Fruit fly (Drosophila melanogaster) whole organism, embryonic: ENCODE data around the gene Txl.

Source experiments
- Bteb2 ChIP-seq: fragments of 200-800 bp; sonication (Bioruptor generic); optimal IDR thresholded peaks from 2 replicates; lab custom pipeline; 2016; ENCODE audit warnings: missing biosample characterization, missing genetic modification characterization
- CG10321 ChIP-seq: fragments of 200-800 bp; sonication (Bioruptor generic); IDR thresholded peaks from 2 replicates; pipeline ENCODE4 v1.3.6; 2022; ENCODE audit warnings: missing biosample characterization, missing genetic modification characterization
- CG11247 ChIP-seq: fragments of 200-800 bp; sonication (Bioruptor generic); IDR thresholded peaks from 2 replicates; pipeline ENCODE4 v1.3.6; 2022; ENCODE audit warnings: missing biosample characterization, missing genetic modification characterization
- CG12071 ChIP-seq: fragments of 200-800 bp; sonication (Bioruptor generic); optimal IDR thresholded peaks from 3 replicates; lab custom pipeline; 2018; ENCODE audit warnings: missing biosample characterization, mild to moderate bottlenecking, missing genetic modification characterization
- CG12219 ChIP-seq: fragments of 200-800 bp; sonication (Bioruptor generic); optimal IDR thresholded peaks from 3 replicates; lab custom pipeline; 2018; ENCODE audit warnings: missing biosample characterization, mild to moderate bottlenecking, missing genetic modification characterization
- CG12744 ChIP-seq: fragments of 200-800 bp; sonication (Bioruptor generic); optimal IDR thresholded peaks from 2 replicates; lab custom pipeline; 2016; ENCODE audit warnings: missing biosample characterization, missing genetic modification characterization
- CG13123 ChIP-seq: fragments of 200-800 bp; sonication (Bioruptor generic); optimal IDR thresholded peaks from 2 replicates; lab custom pipeline; 2016; ENCODE audit warnings: missing biosample characterization, missing genetic modification characterization
- CG13424 ChIP-seq: fragments of 200-800 bp; sonication (Bioruptor generic); optimal IDR thresholded peaks from 2 replicates; lab custom pipeline; 2019; ENCODE audit warnings: missing biosample characterization, mild to moderate bottlenecking, missing genetic modification characterization, moderate library complexity
- CG13894 ChIP-seq: fragments of 200-800 bp; sonication (Bioruptor generic); optimal IDR thresholded peaks from 3 replicates; lab custom pipeline; 2018; ENCODE audit warnings: missing biosample characterization, mild to moderate bottlenecking, missing genetic modification characterization, moderate library complexity
- CG14965 ChIP-seq: fragments of 200-800 bp; sonication (Bioruptor generic); optimal IDR thresholded peaks from 2 replicates; lab custom pipeline; 2016; ENCODE audit warnings: missing biosample characterization, missing genetic modification characterization, borderline replicate concordance
- CG1529 ChIP-seq: fragments of 200-800 bp; sonication (Bioruptor generic); optimal IDR thresholded peaks from 3 replicates; lab custom pipeline; 2018; ENCODE audit warnings: missing biosample characterization, missing genetic modification characterization
- CG17359 ChIP-seq: fragments of 200-800 bp; sonication (Bioruptor generic); optimal IDR thresholded peaks from 3 replicates; lab custom pipeline; 2018; ENCODE audit warnings: missing biosample characterization, mild to moderate bottlenecking, missing genetic modification characterization, moderate library complexity
- CG17802 ChIP-seq: fragments of 200-800 bp; sonication (Bioruptor generic); optimal IDR thresholded peaks from 2 replicates; lab custom pipeline; 2018; ENCODE audit warnings: missing biosample characterization, mild to moderate bottlenecking, missing genetic modification characterization, moderate library complexity
- CG17912 ChIP-seq: fragments of 200-800 bp; sonication (Bioruptor generic); optimal IDR thresholded peaks from 2 replicates; lab custom pipeline; 2018; ENCODE audit warnings: missing biosample characterization, mild to moderate bottlenecking, missing genetic modification characterization
- CG18262 ChIP-seq: fragments of 200-800 bp; optimal IDR thresholded peaks from 3 replicates; lab custom pipeline; 2019; ENCODE audit warnings: missing biosample characterization, mild to moderate bottlenecking, missing genetic modification characterization, moderate library complexity
- CG18764 ChIP-seq: fragments of 200-800 bp; sonication (Bioruptor generic); optimal IDR thresholded peaks from 3 replicates; lab custom pipeline; 2016; ENCODE audit warnings: missing biosample characterization, missing genetic modification characterization
- CG30020 ChIP-seq: fragments of 200-800 bp; optimal IDR thresholded peaks from 2 replicates; lab custom pipeline; 2019; ENCODE audit warnings: missing biosample characterization, mild to moderate bottlenecking, missing genetic modification characterization, moderate library complexity
- CG31388 ChIP-seq: fragments of 200-800 bp; sonication (Bioruptor generic); optimal IDR thresholded peaks from 2 replicates; lab custom pipeline; 2016; ENCODE audit warnings: missing biosample characterization, missing genetic modification characterization
- CG34224 ChIP-seq: fragments of 200-800 bp; sonication (Bioruptor generic); IDR thresholded peaks from 3 replicates; pipeline ENCODE4 v1.3.6; 2022; ENCODE audit warnings: missing biosample characterization, missing genetic modification characterization; ENCODE audit not compliant: partially characterized antibody
- CG4730 ChIP-seq: fragments of 200-800 bp; sonication (Bioruptor generic); IDR thresholded peaks from 2 replicates; pipeline ENCODE4 v1.3.6; 2022; ENCODE audit warnings: missing biosample characterization, missing genetic modification characterization
- CG4820 ChIP-seq: fragments of 200-800 bp; sonication (Bioruptor generic); optimal IDR thresholded peaks from 3 replicates; lab custom pipeline; 2016; ENCODE audit warnings: missing biosample characterization, missing genetic modification characterization
- CG6272 ChIP-seq: fragments of 200-800 bp; sonication (Bioruptor generic); IDR thresholded peaks from 2 replicates; pipeline ENCODE4 v1.3.6; 2022; ENCODE audit warnings: missing biosample characterization, missing genetic modification characterization
- CG6683 ChIP-seq: fragments of 200-800 bp; sonication (Bioruptor generic); optimal IDR thresholded peaks from 2 replicates; lab custom pipeline; 2017; ENCODE audit warnings: missing biosample characterization, mild to moderate bottlenecking, missing genetic modification characterization, missing genetic modification reagents
- CG9797 ChIP-seq: fragments of 200-800 bp; sonication (Bioruptor generic); optimal IDR thresholded peaks from 3 replicates; lab custom pipeline; 2018; ENCODE audit warnings: missing biosample characterization, mild to moderate bottlenecking, missing genetic modification characterization
- Camta ChIP-seq: fragments of 200-800 bp; sonication (Bioruptor generic); optimal IDR thresholded peaks from 2 replicates; lab custom pipeline; 2016; ENCODE audit warnings: missing biosample characterization, missing genetic modification characterization
- Dfd ChIP-seq, 2 experiments: fragments of >200 bp; optimal IDR thresholded peaks; 2 replicates each; lab custom pipeline; 2017; ENCODE audit warnings: missing biosample characterization in 2 of 2, missing genetic modification characterization in 2 of 2
- Doc2 ChIP-seq: fragments of 200-800 bp; sonication (Bioruptor generic); IDR thresholded peaks from 2 replicates; pipeline ENCODE4 v1.3.6; 2022; ENCODE audit warnings: missing biosample characterization, missing genetic modification characterization
- HmgZ ChIP-seq: fragments of 200-800 bp; sonication (Bioruptor generic); optimal IDR thresholded peaks from 2 replicates; lab custom pipeline; 2018; ENCODE audit warnings: missing biosample characterization, mild to moderate bottlenecking, missing genetic modification characterization
- Hr3 ChIP-seq: fragments of 200-800 bp; sonication (Bioruptor generic); optimal IDR thresholded peaks from 3 replicates; lab custom pipeline; 2016; ENCODE audit warnings: missing biosample characterization, missing genetic modification characterization
- Kr ChIP-seq: fragments of 200-800 bp; sonication (Bioruptor generic); optimal IDR thresholded peaks from 2 replicates; lab custom pipeline; 2017; ENCODE audit warnings: missing biosample characterization, mild to moderate bottlenecking, missing genetic modification characterization
- Mes4 ChIP-seq: fragments of 200-800 bp; sonication (Bioruptor generic); optimal IDR thresholded peaks from 2 replicates; lab custom pipeline; 2016; ENCODE audit warnings: missing biosample characterization, missing genetic modification characterization
- NFAT ChIP-seq: fragments of 200-800 bp; sonication (Bioruptor generic); IDR thresholded peaks from 2 replicates; pipeline ENCODE4 v1.3.6; 2022; ENCODE audit warnings: missing biosample characterization, missing genetic modification characterization
- Sry-β ChIP-seq: fragments of 200-800 bp; sonication (Bioruptor generic); optimal IDR thresholded peaks from 2 replicates; lab custom pipeline; 2018; ENCODE audit warnings: missing biosample characterization, mild to moderate bottlenecking, missing genetic modification characterization, moderate library complexity
- Ssrp ChIP-seq: fragments of 200-800 bp; sonication (Bioruptor generic); optimal IDR thresholded peaks from 2 replicates; lab custom pipeline; 2018; ENCODE audit warnings: missing biosample characterization, mild to moderate bottlenecking, missing genetic modification characterization, moderate library complexity
- Stat92E ChIP-seq, 3 experiments: fragments of >200 bp in 2 of 3; fragments of 200-800 bp in 1 of 3; sonication (Bioruptor generic) in 1 of 3; optimal IDR thresholded peaks; 2 replicates each; lab custom pipeline; 2017 to 2019; ENCODE audit warnings: missing biosample characterization in 3 of 3, missing genetic modification characterization in 3 of 3, mild to moderate bottlenecking in 1 of 3, moderate library complexity in 1 of 3
- bowl ChIP-seq: fragments of 200-800 bp; sonication (Bioruptor generic); IDR thresholded peaks from 2 replicates; pipeline ENCODE4 v1.3.6; 2022; ENCODE audit warnings: missing biosample characterization, missing genetic modification characterization
- crp ChIP-seq, 2 experiments: fragments of 200-800 bp; sonication (Bioruptor generic); optimal IDR thresholded peaks; 2 replicates in 1 of 2; 3 replicates in 1 of 2; lab custom pipeline; 2017; ENCODE audit warnings: missing biosample characterization in 2 of 2, missing genetic modification characterization in 2 of 2, mild to moderate bottlenecking in 1 of 2, moderate library complexity in 1 of 2
- dmrt11E ChIP-seq: fragments of 200-800 bp; sonication (Bioruptor generic); optimal IDR thresholded peaks from 3 replicates; lab custom pipeline; 2018; ENCODE audit warnings: missing biosample characterization, mild to moderate bottlenecking, missing genetic modification characterization, moderate library complexity
- grn ChIP-seq: fragments of 200-800 bp; sonication (Bioruptor generic); optimal IDR thresholded peaks from 3 replicates; lab custom pipeline; 2017; ENCODE audit warnings: missing biosample characterization, missing genetic modification characterization
- hbn ChIP-seq: fragments of 200-800 bp; sonication (Bioruptor generic); IDR thresholded peaks from 2 replicates; pipeline ENCODE4 v1.3.6; 2022; ENCODE audit warnings: missing biosample characterization, missing genetic modification characterization; ENCODE audit not compliant: partially characterized antibody
- jigr1 ChIP-seq: fragments of 200-800 bp; sonication (Bioruptor generic); IDR thresholded peaks from 3 replicates; pipeline ENCODE4 v1.3.6; 2022; ENCODE audit warnings: missing biosample characterization, missing genetic modification characterization
- jumu ChIP-seq: fragments of 200-800 bp; sonication (Bioruptor generic); optimal IDR thresholded peaks from 3 replicates; lab custom pipeline; 2016; ENCODE audit warnings: missing biosample characterization, missing genetic modification characterization
- maf-S ChIP-seq: fragments of 200-800 bp; sonication (Bioruptor generic); optimal IDR thresholded peaks from 2 replicates; lab custom pipeline; 2016; ENCODE audit warnings: missing biosample characterization, missing genetic modification characterization
- mam ChIP-seq: fragments of 200-800 bp; sonication (Bioruptor generic); optimal IDR thresholded peaks from 3 replicates; lab custom pipeline; 2016; ENCODE audit warnings: missing biosample characterization, missing genetic modification characterization
- sc ChIP-seq, 3 experiments: fragments of >200 bp in 2 of 3; fragments of 200-800 bp in 1 of 3; sonication (Bioruptor generic) in 1 of 3; optimal IDR thresholded peaks; 2 replicates in 2 of 3; 3 replicates in 1 of 3; lab custom pipeline; 2017; ENCODE audit warnings: mild to moderate bottlenecking in 1 of 3, missing biosample characterization in 1 of 3, missing genetic modification characterization in 1 of 3, missing genetic modification reagents in 1 of 3
- sim ChIP-seq: fragments of 200-800 bp; sonication (Bioruptor generic); IDR thresholded peaks from 2 replicates; pipeline ENCODE4 v1.3.6; 2022; ENCODE audit warnings: missing biosample characterization, missing genetic modification characterization
- tap ChIP-seq: fragments of 200-800 bp; optimal IDR thresholded peaks from 3 replicates; lab custom pipeline; 2019; ENCODE audit warnings: missing biosample characterization, mild to moderate bottlenecking, missing genetic modification characterization, moderate library complexity
- tio ChIP-seq: fragments of 200-800 bp; sonication (Bioruptor generic); optimal IDR thresholded peaks from 2 replicates; lab custom pipeline; 2017; ENCODE audit warnings: missing biosample characterization, missing genetic modification characterization, inconsistent platforms
- unc-4 ChIP-seq: fragments of 200-800 bp; sonication (Bioruptor generic); IDR thresholded peaks from 2 replicates; pipeline ENCODE4 v1.3.6; 2022; ENCODE audit warnings: missing biosample characterization, missing genetic modification characterization; ENCODE audit not compliant: partially characterized antibody

The Txl gene

DNA sequence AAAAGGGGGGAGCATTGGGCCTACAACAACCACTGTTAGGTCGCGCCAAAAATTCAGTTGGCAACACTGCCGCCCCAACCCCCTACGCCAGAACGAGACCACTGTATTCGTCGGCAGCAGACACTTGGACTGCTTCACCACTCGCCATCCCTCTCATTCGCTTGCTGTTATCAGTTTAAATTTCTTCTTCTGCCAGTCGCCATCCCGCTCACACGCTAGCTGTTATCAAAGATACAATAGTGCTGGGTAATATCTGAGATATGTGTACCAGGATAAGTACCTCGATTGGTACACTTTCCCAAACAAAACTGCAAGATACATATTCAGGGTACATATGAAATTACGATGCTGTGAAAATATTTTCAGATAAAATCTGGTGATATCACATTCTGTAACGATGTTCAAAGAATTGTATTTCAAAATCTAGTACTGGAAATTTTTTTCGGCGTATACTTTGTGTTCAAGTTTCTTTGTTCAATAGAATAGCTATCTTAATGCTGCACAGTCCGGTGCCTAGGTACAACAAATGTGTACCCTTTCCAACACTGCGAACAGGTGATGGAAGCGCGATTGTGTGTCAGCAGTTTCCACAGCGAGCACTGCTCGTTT, 5.3 kb downstream of the Txl start (continued):
- TF ChIP-seq tap (no peak), unc-4 (GFP tag; lab: Robert Waterston, UW) (peak; percentile 17; the same call in 1 of the 2 replicates), Doc2 (GFP tag; lab: Robert Waterston, UW) (no peak), CG14965 (no peak), Hr3 (peak; percentile 85), jumu (GFP tag; lab: Kevin White, UChicago) (peak; percentile 83), grn (peak; percentile 95), sim (no peak), CG6272 (GFP tag; lab: Robert Waterston, UW) (no peak), CG12071 (no peak), dmrt11E (tag; lab: Kevin White, UChicago) (peak; percentile 80), CG12744 (peak; percentile 74), Mes4 (peak; percentile 75), Kr (GFP tag; lab: Kevin White, UChicago) (no peak), CG17359 (peak; percentile 75), Camta (GFP tag; lab: Kevin White, UChicago) (peak; percentile 83), CG9797 (GFP tag; lab: Kevin White, UChicago) (peak; percentile 25), CG4820 (GFP tag; lab: Kevin White, UChicago) (peak; percentile 73), Bteb2 (GFP tag; lab: Kevin White, UChicago) (peak; percentile 86), NFAT (GFP tag; lab: Robert Waterston, UW) (peak; percentile 46; the same call in 1 of the 2 replicates), jigr1 (GFP tag; lab: Robert Waterston, UW) (no peak), maf-S (GFP tag; lab: Kevin White, UChicago) (peak; percentile 83), CG13894 (tag; lab: Kevin White, UChicago) (no peak), Stat92E (GFP tag; optimal IDR thresholded peaks at IDR 0.05; lab: Kevin White, UChicago) (peak in 1 of 3 experiments; percentile 19), mam (GFP tag; lab: Kevin White, UChicago) (peak; percentile 90), CG18262 (tag; lab: Kevin White, UChicago) (peak; percentile 86), crp (GFP tag; optimal IDR thresholded peaks at IDR 0.05; lab: Kevin White, UChicago) (peak in 1 of 2 experiments; percentile 76), CG18764 (GFP tag; lab: Kevin White, UChicago) (peak; percentile 60), CG13424 (peak; percentile 92), Sry-β (peak; percentile 81), Ssrp (tag; lab: Kevin White, UChicago) (peak; percentile 82), CG10321 (peak; percentile 100), CG30020 (peak; percentile 73), HmgZ (tag; lab: Kevin White, UChicago) (peak; percentile 92), hbn (no peak), CG17802 (tag; lab: Kevin White, UChicago) (peak; percentile 31), Dfd (GFP tag; optimal IDR thresholded peaks at IDR 0.05; lab: Kevin White, UChicago) (no peak), CG31388 (GFP tag; lab: Kevin White, UChicago) (peak; percentile 64), CG13123 (GFP tag; lab: Kevin White, UChicago) (peak; percentile 67), CG1529 (GFP tag; lab: Kevin White, UChicago) (peak; percentile 82), bowl (GFP tag; lab: Robert Waterston, UW) (no peak), tio (no peak), CG11247 (GFP tag; lab: Robert Waterston, UW) (peak; percentile 68), CG6683 (peak; percentile 55), CG12219 (GFP tag; lab: Kevin White, UChicago) (peak; percentile 84), CG4730 (GFP tag; lab: Robert Waterston, UW) (peak; percentile 31; the same call in 1 of the 2 replicates), CG17912 (GFP tag; lab: Kevin White, UChicago) (peak; percentile 55), CG34224 (GFP tag; lab: Robert Waterston, UW) (no peak; the same call in 2 of the 3 replicates), sc (optimal IDR thresholded peaks at IDR 0.05; lab: Kevin White, UChicago) (no peak), sc (GFP tag; optimal IDR thresholded peaks at IDR 0.05; lab: Kevin White, UChicago) (peak; percentile 80)
